Worm (Caenorhabditis elegans): ENCODE data around the gene str-92.

- TF ChIP-seq lin-13 (GFP tag; optimal IDR thresholded peaks at IDR 0.05), result no peak
- TF ChIP-seq tag-97 (GFP tag; IDR thresholded peaks at IDR 0.05), result no peak
- TF ChIP-seq pha-4 (GFP tag; IDR thresholded peaks at IDR 0.05), result no peak
- no peak for TF ChIP-seq pha-4 (tag; optimal IDR thresholded peaks at IDR 0.05)
- TF ChIP-seq fkh-10 (GFP tag; optimal IDR thresholded peaks at IDR 0.05), result no peak
- TF ChIP-seq ama-1 (optimal IDR thresholded peaks at IDR 0.05), result no peak
- TF ChIP-seq fos-1 (tag; optimal IDR thresholded peaks at IDR 0.05), result no peak
- TF ChIP-seq dpl-1 (GFP tag; optimal IDR thresholded peaks at IDR 0.05), result no peak
- TF ChIP-seq mep-1 (tag; optimal IDR thresholded peaks at IDR 0.05), result no peak
- no peak for TF ChIP-seq ceh-82 (tag; optimal IDR thresholded peaks at IDR 0.05)
- no peak for TF ChIP-seq lsy-2 (tag; optimal IDR thresholded peaks at IDR 0.05)
- no peak for TF ChIP-seq nhr-237 (tag; optimal IDR thresholded peaks at IDR 0.05)
- no peak for TF ChIP-seq zfp-3 (GFP tag; conservative IDR thresholded peaks at IDR 0.05)
- TF ChIP-seq ceh-32 (tag; optimal IDR thresholded peaks at IDR 0.05; ENCODE audit: poor library complexity), result no peak
Measured at ce11 chrV:17700728-17701262, 24.3 kb upstream of the str-92 start, which contains the start of the genes Y26G10.5 and srh-32.
